Worm (Caenorhabditis elegans): Measurements from ENCODE around the gene cyp-25A3.

Gene cyp-25A3

DNA sequence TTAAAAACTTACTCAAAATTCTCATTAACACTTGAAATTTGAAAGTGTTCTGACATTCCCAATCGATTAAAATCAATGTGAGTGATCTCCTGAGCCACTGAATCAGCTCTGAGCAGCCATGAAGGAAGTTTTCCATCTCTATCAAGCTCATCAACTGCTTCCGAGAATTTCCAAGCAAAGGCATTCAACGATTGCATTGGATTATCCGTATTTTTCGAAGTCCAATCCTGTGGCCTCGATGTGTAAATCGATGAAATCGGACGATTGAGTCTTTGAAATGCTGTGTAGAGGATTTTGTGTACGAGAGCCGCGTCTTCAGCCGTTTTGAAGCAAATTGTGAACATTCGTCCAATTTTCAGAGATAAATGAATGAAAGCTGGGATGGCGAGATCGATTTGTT, 43.6 kb downstream of the cyp-25A3 start:
- TF ChIP-seq nhr-90 (tag; optimal IDR thresholded peaks at IDR 0.05): no peak
- peak; percentile 51 for TF ChIP-seq ama-1 (optimal IDR thresholded peaks at IDR 0.05)
- TF ChIP-seq ama-1 (GFP tag; optimal IDR thresholded peaks at IDR 0.05): no peak
- TF ChIP-seq nfya-1 (tag; optimal IDR thresholded peaks at IDR 0.05; ENCODE audit: borderline replicate concordance, insufficient read depth): no peak
- no peak for TF ChIP-seq pha-4 (tag; optimal IDR thresholded peaks at IDR 0.05)
- 0 out of 2 replicates have a peak, but pooled peaks have one; percentile 27 for TF ChIP-seq madf-6 (GFP tag; IDR thresholded peaks at IDR 0.05)
- no peak for TF ChIP-seq F22D6.2 (tag; optimal IDR thresholded peaks at IDR 0.05)

DNA sequence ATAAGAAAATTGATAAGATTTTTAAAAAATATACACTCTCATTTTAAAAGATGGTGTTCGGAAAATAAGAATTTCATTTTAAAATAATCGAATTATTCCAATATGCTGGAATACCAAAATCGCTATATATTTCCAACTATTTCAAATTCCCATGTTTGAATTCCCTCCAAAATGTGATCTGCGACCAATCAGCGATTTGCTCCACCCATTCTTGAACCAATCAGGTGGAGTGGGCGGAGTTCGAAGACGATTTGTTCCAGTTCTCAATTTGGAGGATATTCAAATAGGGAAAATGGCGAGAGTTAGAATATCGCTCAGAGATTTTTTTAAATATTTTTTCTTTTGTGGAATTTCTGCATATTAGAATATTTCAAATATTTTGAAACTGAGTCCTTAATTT, 48.7 kb downstream of the cyp-25A3 start:
- TF ChIP-seq lag-1 (GFP tag; IDR thresholded peaks at IDR 0.05): no peak
- 0 out of 2 replicates have a peak, but pooled peaks have one; percentile 33 for TF ChIP-seq dox-1 (GFP tag; IDR thresholded peaks at IDR 0.05)
- peak in 1 of 3 experiments; percentile 25 for TF ChIP-seq lin-35 (GFP tag; optimal IDR thresholded peaks at IDR 0.05)
- TF ChIP-seq nfyb-1 (GFP tag; IDR thresholded peaks at IDR 0.05): peak; percentile 97
- no peak for TF ChIP-seq F39B2.1 (GFP tag; IDR thresholded peaks at IDR 0.05)
- peak; percentile 10 for TF ChIP-seq lin-54 (GFP tag; optimal IDR thresholded peaks at IDR 0.05)
- no peak for TF ChIP-seq cebp-1 (GFP tag; IDR thresholded peaks at IDR 0.05)
- TF ChIP-seq cebp-1 (tag; optimal IDR thresholded peaks at IDR 0.05): peak; percentile 12

DNA sequence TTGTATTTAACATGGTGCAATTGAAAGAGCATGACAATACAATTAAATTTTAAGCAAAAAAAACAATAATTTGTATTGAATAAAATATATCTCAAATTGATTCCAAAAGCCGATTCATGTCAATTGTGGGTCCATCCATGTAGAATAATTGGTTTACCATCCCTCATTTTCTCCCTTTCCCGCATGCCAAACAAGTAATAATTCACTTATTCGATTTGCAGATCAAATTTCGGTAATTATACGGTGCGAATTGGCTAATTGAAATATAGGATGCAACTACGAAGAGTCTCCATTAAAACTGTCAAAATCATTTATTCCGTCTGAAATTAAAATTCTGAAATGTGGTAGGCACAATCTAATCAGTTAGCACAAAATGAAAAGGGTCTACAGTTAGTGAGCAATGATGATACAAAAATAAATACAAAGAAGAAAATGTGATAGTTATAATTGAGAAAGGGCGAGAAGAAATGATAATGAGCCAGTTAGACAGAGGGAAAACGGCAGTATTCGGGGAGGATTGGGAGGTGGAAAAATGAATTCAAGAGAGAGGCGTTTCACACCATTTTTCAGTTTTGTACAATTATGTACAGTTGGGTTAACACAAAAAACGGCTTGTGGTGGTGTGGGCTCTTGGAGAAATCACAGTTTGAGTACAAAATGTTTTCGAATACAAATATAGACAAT, 49.7 kb downstream of the cyp-25A3 start:
- TF ChIP-seq dpff-1 (tag; optimal IDR thresholded peaks at IDR 0.05) (no peak), dpl-1 (GFP tag; optimal IDR thresholded peaks at IDR 0.05) (no peak), tbx-9 (tag; optimal IDR thresholded peaks at IDR 0.05; ENCODE audit: borderline replicate concordance) (no peak), D2030.7 (GFP tag; IDR thresholded peaks at IDR 0.05) (no peak), cebp-1 (GFP tag; IDR thresholded peaks at IDR 0.05) (no peak), cebp-1 (tag; optimal IDR thresholded peaks at IDR 0.05) (peak; percentile 34), lag-1 (GFP tag; IDR thresholded peaks at IDR 0.05) (no peak), nhr-179 (tag; optimal IDR thresholded peaks at IDR 0.05) (no peak), mes-4 (tag; optimal IDR thresholded peaks at IDR 0.05) (no peak), Y53G8AR.9 (GFP tag; conservative IDR thresholded peaks at IDR 0.05) (peak; percentile 21; the same call in 1 of the 2 replicates), F23B12.7 (tag; optimal IDR thresholded peaks at IDR 0.05; ENCODE audit: insufficient read depth) (no peak), pbrm-1 (GFP tag; IDR thresholded peaks at IDR 0.05) (no peak; the same call in 1 of the 2 replicates), ceh-58 (GFP tag; IDR thresholded peaks at IDR 0.05) (no peak), pha-4 (tag; optimal IDR thresholded peaks at IDR 0.05) (no peak), nfyb-1 (GFP tag; IDR thresholded peaks at IDR 0.05) (0 out of 2 replicates have a peak, but pooled peaks have one; percentile 46), unc-62 (GFP tag; optimal IDR thresholded peaks at IDR 0.05) (no peak), cebp-2 (GFP tag; IDR thresholded peaks at IDR 0.05) (0 out of 2 replicates have a peak, but pooled peaks have one; percentile 60), mxl-1 (tag; optimal IDR thresholded peaks at IDR 0.05) (no peak), F10E7.11 (tag; optimal IDR thresholded peaks at IDR 0.05) (no peak), him-1 (tag; optimal IDR thresholded peaks at IDR 0.05) (peak; percentile 56), gei-17 (GFP tag; optimal IDR thresholded peaks at IDR 0.05) (no peak), ekl-4 (GFP tag; IDR thresholded peaks at IDR 0.05) (peak; percentile 47; the same call in 1 of the 2 replicates), chd-7 (tag; optimal IDR thresholded peaks at IDR 0.05) (peak; percentile 40), Y53F4B.3 (GFP tag; IDR thresholded peaks at IDR 0.05) (no peak), K11D2.4 (GFP tag; IDR thresholded peaks at IDR 0.05) (0 out of 2 replicates have a peak, but pooled peaks have one; percentile 32), atf-7 (tag; optimal IDR thresholded peaks at IDR 0.05) (peak; percentile 34), bed-2 (GFP tag; IDR thresholded peaks at IDR 0.05) (no peak), lin-35 (GFP tag; optimal IDR thresholded peaks at IDR 0.05) (peak in 1 of 3 experiments; percentile 29), F52B5.7 (tag; optimal IDR thresholded peaks at IDR 0.05) (no peak), aptf-2 (GFP tag; conservative IDR thresholded peaks at IDR 0.05) (no peak), ztf-6 (GFP tag; IDR thresholded peaks at IDR 0.05) (no peak), madf-6 (GFP tag; IDR thresholded peaks at IDR 0.05) (peak; percentile 8; the same call in 1 of the 2 replicates)

Measured in whole organism, young adult.